Worm (Caenorhabditis elegans): ENCODE results near the gene C47E12.11.

DNA sequence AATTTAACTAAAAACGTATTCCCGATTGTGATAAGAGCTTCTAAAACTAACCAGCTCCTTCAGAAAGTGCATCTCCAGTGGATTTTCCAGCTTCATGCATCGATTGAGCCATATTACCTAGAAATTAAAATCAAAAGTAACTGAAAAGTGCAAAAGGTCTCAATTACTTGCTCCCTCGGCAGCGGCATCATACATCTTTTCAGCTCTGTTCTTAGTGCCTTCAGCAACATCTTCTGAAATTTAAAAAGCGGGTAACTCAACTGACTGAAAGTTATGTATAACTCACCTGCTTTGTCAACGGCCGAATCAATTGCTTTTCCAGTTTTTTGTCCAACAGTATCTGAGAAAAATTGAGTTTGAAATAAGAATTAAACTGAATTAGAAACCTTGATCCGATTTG is 44.8 kb upstream of the C47E12.11 start:
- TF ChIP-seq ama-1 (optimal IDR thresholded peaks at IDR 0.05), result no peak
- TF ChIP-seq mxl-3 (GFP tag; optimal IDR thresholded peaks at IDR 0.05), result no peak

All from whole organism, L4 larva.